Fruit fly (Drosophila melanogaster): ENCODE data around the gene CG2082.
A peak's percentile ranks its signal among the peaks of the same experiment; 100 is the strongest.

Gene CG2082

dm6 chr3R:5758624-5759209 is 22.2 kb downstream of the CG2082 start, which contains the start of gene Sec8 (continued):
- no peak for TF ChIP-seq gcm (GFP tag; optimal IDR thresholded peaks at IDR 0.05)
- no peak for TF ChIP-seq CG18599 (GFP tag; optimal IDR thresholded peaks at IDR 0.05)
- TF ChIP-seq Xbp1 (GFP tag; optimal IDR thresholded peaks at IDR 0.05) = peak; percentile 56
- peak; percentile 55; the same call in 2 of the 3 replicates for TF ChIP-seq CG7963 (GFP tag; IDR thresholded peaks at IDR 0.05; ENCODE audit: partially characterized antibody)
- peak; percentile 2 for TF ChIP-seq CG8944 (GFP tag; optimal IDR thresholded peaks at IDR 0.05)
- TF ChIP-seq CG12744 (GFP tag; optimal IDR thresholded peaks at IDR 0.05) = peak; percentile 27
- TF ChIP-seq tgo (GFP tag; IDR thresholded peaks at IDR 0.05) = 0 out of 3 replicates have a peak, but pooled peaks have one; percentile 31
- peak; percentile 7 for TF ChIP-seq CG9876 (GFP tag; optimal IDR thresholded peaks at IDR 0.05)
- TF ChIP-seq CG6254 (GFP tag; optimal IDR thresholded peaks at IDR 0.05) = peak; percentile 26
- no peak for TF ChIP-seq gcm2 (GFP tag; optimal IDR thresholded peaks at IDR 0.05)
- peak; percentile 62 for TF ChIP-seq her (GFP tag; optimal IDR thresholded peaks at IDR 0.05)
- TF ChIP-seq hth (optimal IDR thresholded peaks at IDR 0.05) = no peak
- peak; percentile 21 for TF ChIP-seq CG13424 (tag; optimal IDR thresholded peaks at IDR 0.05)
- peak; percentile 68 for TF ChIP-seq CG2120 (GFP tag; optimal IDR thresholded peaks at IDR 0.05)
- peak in 1 of 2 experiments; percentile 18 for TF ChIP-seq Hr51 (GFP tag; optimal IDR thresholded peaks at IDR 0.05)
- TF ChIP-seq wor (GFP tag; IDR thresholded peaks at IDR 0.05) = no peak
- peak; percentile 51 for TF ChIP-seq vvl (GFP tag; IDR thresholded peaks at IDR 0.05)
- peak; percentile 53 for TF ChIP-seq Hsf (GFP tag; optimal IDR thresholded peaks at IDR 0.05)
- TF ChIP-seq Bgb (GFP tag; IDR thresholded peaks at IDR 0.05; ENCODE audit: partially characterized antibody) = peak; percentile 91
- TF ChIP-seq Gug (GFP tag; IDR thresholded peaks at IDR 0.05) = peak; percentile 40; the same call in 2 of the 4 replicates
- peak; percentile 51 for TF ChIP-seq zen (tag; optimal IDR thresholded peaks at IDR 0.05)
- TF ChIP-seq ftz-f1 (GFP tag; optimal IDR thresholded peaks at IDR 0.05) = no peak
- TF ChIP-seq Tbp (GFP tag; optimal IDR thresholded peaks at IDR 0.05) = no peak
- peak; percentile 23; the same call in 1 of the 2 replicates for TF ChIP-seq al (GFP tag; IDR thresholded peaks at IDR 0.05)
- TF ChIP-seq trem (tag; optimal IDR thresholded peaks at IDR 0.05) = peak; percentile 80
- TF ChIP-seq kni (GFP tag; optimal IDR thresholded peaks at IDR 0.05) = no peak
- no peak for TF ChIP-seq ewg (GFP tag; optimal IDR thresholded peaks at IDR 0.05)
- peak; percentile 40 for TF ChIP-seq Bteb2 (GFP tag; optimal IDR thresholded peaks at IDR 0.05)
- peak; percentile 15 for TF ChIP-seq nom (GFP tag; optimal IDR thresholded peaks at IDR 0.05)
- TF ChIP-seq CG5953 (GFP tag; IDR thresholded peaks at IDR 0.05) = no peak
- peak; percentile 64 for TF ChIP-seq CG10267 (tag; optimal IDR thresholded peaks at IDR 0.05)
- TF ChIP-seq CG17912 (GFP tag; optimal IDR thresholded peaks at IDR 0.05) = no peak
- TF ChIP-seq CG14710 (tag; optimal IDR thresholded peaks at IDR 0.05) = peak; percentile 63
- TF ChIP-seq inv (GFP tag; IDR thresholded peaks at IDR 0.05; ENCODE audit: partially characterized antibody) = peak; percentile 82
- TF ChIP-seq Ets97D (GFP tag; optimal IDR thresholded peaks at IDR 0.05) = peak; percentile 76
- TF ChIP-seq HmgD (GFP tag; optimal IDR thresholded peaks at IDR 0.05) = peak; percentile 44

- TF ChIP-seq CG4617 (GFP tag; optimal IDR thresholded peaks at IDR 0.05; ENCODE audit: borderline replicate concordance) = peak; percentile 55
- no peak for TF ChIP-seq CG3995 (GFP tag; optimal IDR thresholded peaks at IDR 0.05)
- peak; percentile 81 for TF ChIP-seq MBD-R2 (GFP tag; IDR thresholded peaks at IDR 0.05)
- no peak for TF ChIP-seq gsb (GFP tag; IDR thresholded peaks at IDR 0.05)
- TF ChIP-seq Sry-β (GFP tag; optimal IDR thresholded peaks at IDR 0.05) = peak; percentile 39
- peak; percentile 56 for TF ChIP-seq YL-1 (GFP tag; optimal IDR thresholded peaks at IDR 0.05)
- peak; percentile 86 for TF ChIP-seq gfzf (GFP tag; optimal IDR thresholded peaks at IDR 0.05)
- TF ChIP-seq Neu2 (GFP tag; optimal IDR thresholded peaks at IDR 0.05; ENCODE audit: borderline replicate concordance) = no peak
- TF ChIP-seq CG9797 (GFP tag; optimal IDR thresholded peaks at IDR 0.05) = peak; percentile 64
- TF ChIP-seq kah (GFP tag; optimal IDR thresholded peaks at IDR 0.05) = no peak
- peak; percentile 33 for TF ChIP-seq BEAF-32 (GFP tag; optimal IDR thresholded peaks at IDR 0.05)
- no peak for TF ChIP-seq CG7963 (GFP tag; IDR thresholded peaks at IDR 0.05; ENCODE audit: partially characterized antibody)
- TF ChIP-seq phol (tag; optimal IDR thresholded peaks at IDR 0.05) = peak; percentile 16
- TF ChIP-seq CG14710 (tag; optimal IDR thresholded peaks at IDR 0.05) = peak; percentile 30
- peak; percentile 57 for TF ChIP-seq Dp (GFP tag; optimal IDR thresholded peaks at IDR 0.05)
- no peak for TF ChIP-seq zen2 (GFP tag; IDR thresholded peaks at IDR 0.05; ENCODE audit: partially characterized antibody)
Measured at dm6 chr3R:5754594-5754993, 26.3 kb downstream of the CG2082 start, which contains the start of gene Dcps. TSS of gene Dcps (minus strand) at chr3R:5754774.

All from whole organism, embryonic.